Fruit fly (Drosophila melanogaster): Measurements from ENCODE around the gene CG4194.
A peak's percentile ranks its signal among the peaks of the same experiment; 100 is the strongest.

Gene CG4194

dm6 chrX:2037605-2038004 is 30.8 kb upstream of the CG4194 start:
- TF ChIP-seq CG17806 (tag; optimal IDR thresholded peaks at IDR 0.05) = no peak
- TF ChIP-seq CG14655 (GFP tag; optimal IDR thresholded peaks at IDR 0.05) = no peak
- no peak for TF ChIP-seq CG8301 (tag; optimal IDR thresholded peaks at IDR 0.05)
- no peak for TF ChIP-seq CG9948 (tag; optimal IDR thresholded peaks at IDR 0.05)

- no peak for TF ChIP-seq CG32121 (GFP tag; IDR thresholded peaks at IDR 0.05)
- peak; percentile 38 for TF ChIP-seq Ets98B (GFP tag; IDR thresholded peaks at IDR 0.05)
- TF ChIP-seq Snoo (tag; optimal IDR thresholded peaks at IDR 0.05) = peak; percentile 49
- peak; percentile 15 for TF ChIP-seq CG34367 (tag; optimal IDR thresholded peaks at IDR 0.05)
- peak; percentile 63 for TF ChIP-seq Pif1A (GFP tag; optimal IDR thresholded peaks at IDR 0.05)
- 0 out of 2 replicates have a peak, but pooled peaks have one; percentile 19 for TF ChIP-seq rn (GFP tag; IDR thresholded peaks at IDR 0.05)
- peak; percentile 64 for TF ChIP-seq CG14655 (GFP tag; optimal IDR thresholded peaks at IDR 0.05)
- peak; percentile 70; the same call in 1 of the 3 replicates for TF ChIP-seq fd96Ca (GFP tag; IDR thresholded peaks at IDR 0.05)
- TF ChIP-seq CG17806 (tag; optimal IDR thresholded peaks at IDR 0.05) = peak; percentile 58
- TF ChIP-seq CG10348 (GFP tag; IDR thresholded peaks at IDR 0.05) = no peak
- TF ChIP-seq CG4496 (GFP tag; IDR thresholded peaks at IDR 0.05) = peak; percentile 63; the same call in 2 of the 3 replicates
- peak; percentile 11 for TF ChIP-seq CG13204 (GFP tag; optimal IDR thresholded peaks at IDR 0.05)
- no peak for TF ChIP-seq D1 (tag; optimal IDR thresholded peaks at IDR 0.05)
- TF ChIP-seq CG12605 (GFP tag; IDR thresholded peaks at IDR 0.05) = no peak
- peak; percentile 42 for TF ChIP-seq Pif1B (GFP tag; optimal IDR thresholded peaks at IDR 0.05)
- TF ChIP-seq CG8301 (tag; optimal IDR thresholded peaks at IDR 0.05) = peak; percentile 47
- TF ChIP-seq CG15710 (tag; optimal IDR thresholded peaks at IDR 0.05) = peak; percentile 66
- TF ChIP-seq CG9948 (tag; optimal IDR thresholded peaks at IDR 0.05) = peak; percentile 50
- no peak for TF ChIP-seq EcR (GFP tag; optimal IDR thresholded peaks at IDR 0.05)
- TF ChIP-seq gl (tag; optimal IDR thresholded peaks at IDR 0.05) = no peak
- TF ChIP-seq CG8159 (tag; optimal IDR thresholded peaks at IDR 0.05) = peak; percentile 68
Observed at dm6 chrX:2041312-2041918, 27.0 kb upstream of the CG4194 start, which contains the start of gene CG4313. Gene CG4313 (plus strand): TSS chrX:2041868.

DNA sequence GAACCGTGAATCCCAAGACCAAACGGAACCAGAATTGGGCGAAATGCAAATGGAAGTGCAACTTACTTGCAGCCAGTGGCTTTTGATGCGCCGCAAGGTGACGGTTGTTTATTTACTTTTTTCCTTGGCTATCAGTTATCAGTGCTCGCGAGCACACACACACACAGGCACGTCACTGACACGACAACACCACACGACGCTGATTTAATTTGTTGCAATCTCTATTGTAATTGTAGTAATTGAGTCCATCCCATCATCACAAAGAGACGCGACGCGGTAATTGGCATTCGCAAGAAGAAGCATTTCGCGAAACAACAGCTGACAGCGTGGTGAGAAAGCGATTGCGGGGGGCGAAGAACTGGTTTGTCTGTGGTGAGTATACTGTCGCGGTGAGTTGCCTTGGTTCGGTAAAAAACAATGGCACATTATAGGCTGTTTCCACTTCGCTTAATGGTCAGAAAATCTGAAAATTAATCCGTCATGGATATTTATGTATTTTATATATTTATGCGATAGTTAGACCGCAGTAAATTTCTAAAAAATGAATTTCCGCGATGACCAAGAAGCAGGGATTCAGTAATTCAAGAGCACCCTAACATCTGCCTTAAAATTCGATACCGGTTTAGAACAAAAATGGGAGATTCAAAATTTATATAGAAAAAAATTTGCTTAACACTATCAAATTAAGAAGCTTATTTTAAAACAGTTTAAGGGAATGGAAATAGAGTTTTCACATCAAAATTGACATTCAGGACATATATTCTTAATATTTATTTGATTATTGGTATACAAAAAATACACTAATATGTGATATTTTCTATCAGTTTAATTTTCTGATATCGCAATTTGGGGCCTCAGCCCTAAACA is 26.2 kb upstream of the CG4194 start, which contains the start of the genes Actn and usp:
TSS of gene Actn (minus strand) at position 331 of the 867 bp plus-strand sequence.
TSS of gene usp (minus strand) at position 331 of the 867 bp plus-strand sequence.
- TF ChIP-seq CG8301 (tag; optimal IDR thresholded peaks at IDR 0.05) (no peak), CG12605 (GFP tag; IDR thresholded peaks at IDR 0.05) (peak; percentile 29; the same call in 1 of the 2 replicates), D1 (tag; optimal IDR thresholded peaks at IDR 0.05) (no peak), CG9948 (tag; optimal IDR thresholded peaks at IDR 0.05) (no peak), Pif1A (GFP tag; optimal IDR thresholded peaks at IDR 0.05) (peak; percentile 56), CG15710 (tag; optimal IDR thresholded peaks at IDR 0.05) (no peak), CG34367 (tag; optimal IDR thresholded peaks at IDR 0.05) (no peak), CG10348 (GFP tag; IDR thresholded peaks at IDR 0.05) (no peak), CG13204 (GFP tag; optimal IDR thresholded peaks at IDR 0.05) (peak; percentile 35), EcR (GFP tag; optimal IDR thresholded peaks at IDR 0.05) (peak; percentile 34), CG14655 (GFP tag; optimal IDR thresholded peaks at IDR 0.05) (peak; percentile 41), Ets98B (GFP tag; IDR thresholded peaks at IDR 0.05) (peak; percentile 42; the same call in 1 of the 2 replicates), Pif1B (GFP tag; optimal IDR thresholded peaks at IDR 0.05) (peak; percentile 17), gl (tag; optimal IDR thresholded peaks at IDR 0.05) (no peak), CG32121 (GFP tag; IDR thresholded peaks at IDR 0.05) (peak; percentile 25; the same call in 1 of the 2 replicates), CG4496 (GFP tag; IDR thresholded peaks at IDR 0.05) (peak; percentile 46; the same call in 2 of the 3 replicates), fd96Ca (GFP tag; IDR thresholded peaks at IDR 0.05) (peak; percentile 33; the same call in 1 of the 3 replicates), CG8159 (tag; optimal IDR thresholded peaks at IDR 0.05) (peak; percentile 38), Snoo (tag; optimal IDR thresholded peaks at IDR 0.05) (peak; percentile 27), CG17806 (tag; optimal IDR thresholded peaks at IDR 0.05) (peak; percentile 34), rn (GFP tag; IDR thresholded peaks at IDR 0.05) (no peak)

DNA sequence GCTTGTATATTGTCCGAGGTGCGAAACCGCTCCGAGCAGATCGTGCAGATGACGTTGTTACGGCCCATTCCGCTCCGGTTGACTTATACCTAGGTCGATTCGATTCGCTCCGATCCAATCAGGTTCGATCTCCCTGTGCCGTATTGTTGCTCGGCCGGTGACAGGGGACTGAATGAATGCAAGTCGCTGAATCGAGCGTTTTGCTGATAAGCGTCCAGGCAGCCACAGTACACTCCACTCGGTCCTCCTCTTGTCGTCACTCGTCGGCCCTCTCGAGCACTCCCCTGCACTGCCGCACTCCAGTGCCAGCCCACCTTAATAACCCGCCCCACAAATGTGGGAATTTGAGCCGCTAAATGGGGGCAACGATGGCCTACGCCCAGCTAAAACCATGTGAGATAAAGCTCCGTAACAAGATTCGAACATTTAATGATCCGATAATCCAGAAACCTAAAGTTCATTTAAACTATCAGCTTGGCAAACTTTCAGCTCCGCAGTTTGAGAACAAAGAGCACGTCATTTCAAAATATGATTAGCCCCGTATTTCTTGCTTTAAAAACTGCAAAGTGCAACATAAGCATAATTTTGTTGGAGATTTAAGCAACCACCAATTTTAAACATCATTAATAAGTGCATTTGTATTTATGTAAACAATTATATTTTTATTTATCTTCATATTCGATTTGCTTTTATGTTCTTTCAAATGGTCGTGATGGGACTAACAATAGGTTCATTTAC is 24.6 kb upstream of the CG4194 start, which contains the start of gene CG4325:
TSS of gene CG4325 (minus strand) at position 159 of the 738 bp plus-strand sequence.
- TF ChIP-seq CG13204 (GFP tag; optimal IDR thresholded peaks at IDR 0.05) = peak; percentile 26
- TF ChIP-seq CG8301 (tag; optimal IDR thresholded peaks at IDR 0.05) = no peak

Data from whole organism, pupa.